Fruit fly (Drosophila melanogaster): ENCODE measurements around the gene Lip4.

Gene Lip4

DNA sequence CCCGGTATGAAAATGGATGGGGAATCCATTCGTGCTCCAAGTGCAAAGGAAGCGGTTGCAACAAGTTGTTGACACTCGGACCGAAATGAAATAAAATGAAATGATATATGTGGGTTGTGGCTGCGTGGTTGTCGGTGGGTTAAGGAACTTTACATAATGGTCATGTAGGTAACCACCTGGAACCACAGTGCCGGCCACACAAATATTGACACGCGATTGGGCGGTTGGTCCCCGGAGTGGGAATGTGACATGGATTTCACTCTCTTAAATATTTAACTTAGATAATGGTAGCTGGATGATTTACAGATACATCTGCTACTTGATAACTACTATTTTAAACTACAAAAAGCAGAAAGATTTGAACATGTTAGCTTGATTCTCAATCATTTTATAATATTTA lies 22.5 kb upstream of the Lip4 start:
- peak; percentile 43 for TF ChIP-seq h (GFP tag; optimal IDR thresholded peaks at IDR 0.05)
- TF ChIP-seq Sp1 (GFP tag; optimal IDR thresholded peaks at IDR 0.05) = peak; percentile 12
- TF ChIP-seq CG9705 (GFP tag; optimal IDR thresholded peaks at IDR 0.05) = no peak
- TF ChIP-seq GATAd (GFP tag; optimal IDR thresholded peaks at IDR 0.05) = no peak
- no peak for TF ChIP-seq Abd-B (GFP tag; optimal IDR thresholded peaks at IDR 0.05)
- TF ChIP-seq OdsH (GFP tag; optimal IDR thresholded peaks at IDR 0.05) = no peak
- no peak for TF ChIP-seq usp (GFP tag; optimal IDR thresholded peaks at IDR 0.05)
- no peak for TF ChIP-seq Mio (GFP tag; optimal IDR thresholded peaks at IDR 0.05)
- peak; percentile 33 for TF ChIP-seq rgr (GFP tag; optimal IDR thresholded peaks at IDR 0.05)
- no peak for TF ChIP-seq sage (GFP tag; optimal IDR thresholded peaks at IDR 0.05)
- TF ChIP-seq Dif (GFP tag; optimal IDR thresholded peaks at IDR 0.05; ENCODE audit: partially characterized antibody) = no peak
- peak; percentile 31 for TF ChIP-seq br (GFP tag; optimal IDR thresholded peaks at IDR 0.05)
- TF ChIP-seq Hr83 (GFP tag; optimal IDR thresholded peaks at IDR 0.05; ENCODE audit: poor library complexity, severe bottlenecking) = peak; percentile 84
- no peak for TF ChIP-seq Hnf4 (GFP tag; optimal IDR thresholded peaks at IDR 0.05)
- TF ChIP-seq foxo (GFP tag; optimal IDR thresholded peaks at IDR 0.05) = peak in 1 of 2 experiments; percentile 15
- no peak for TF ChIP-seq jim (GFP tag; optimal IDR thresholded peaks at IDR 0.05)
- TF ChIP-seq lola (GFP tag; optimal IDR thresholded peaks at IDR 0.05) = no peak

DNA sequence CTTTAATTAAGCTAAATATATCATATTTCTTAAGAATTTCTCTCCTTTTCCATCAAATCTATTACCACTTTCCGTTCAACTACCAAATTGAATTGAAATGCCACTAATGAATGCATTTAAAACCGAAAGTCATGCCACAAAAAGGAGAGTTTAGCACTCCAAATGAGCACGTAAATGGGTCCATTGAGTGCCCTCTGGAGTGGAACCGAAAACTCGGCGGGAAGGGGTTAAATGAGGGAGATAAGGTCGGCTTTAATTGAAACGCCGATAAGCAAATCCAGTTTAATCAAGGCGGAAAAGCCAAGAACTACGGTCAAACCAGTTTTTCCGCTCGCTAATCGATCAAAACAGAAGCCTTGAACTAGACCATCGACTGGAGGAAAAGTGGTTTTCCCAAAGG lies 22.0 kb upstream of the Lip4 start:
- TF ChIP-seq sv (GFP tag; optimal IDR thresholded peaks at IDR 0.05) (no peak), CG32264 (GFP tag; optimal IDR thresholded peaks at IDR 0.05) (no peak), Hnf4 (GFP tag; optimal IDR thresholded peaks at IDR 0.05) (no peak)

DNA sequence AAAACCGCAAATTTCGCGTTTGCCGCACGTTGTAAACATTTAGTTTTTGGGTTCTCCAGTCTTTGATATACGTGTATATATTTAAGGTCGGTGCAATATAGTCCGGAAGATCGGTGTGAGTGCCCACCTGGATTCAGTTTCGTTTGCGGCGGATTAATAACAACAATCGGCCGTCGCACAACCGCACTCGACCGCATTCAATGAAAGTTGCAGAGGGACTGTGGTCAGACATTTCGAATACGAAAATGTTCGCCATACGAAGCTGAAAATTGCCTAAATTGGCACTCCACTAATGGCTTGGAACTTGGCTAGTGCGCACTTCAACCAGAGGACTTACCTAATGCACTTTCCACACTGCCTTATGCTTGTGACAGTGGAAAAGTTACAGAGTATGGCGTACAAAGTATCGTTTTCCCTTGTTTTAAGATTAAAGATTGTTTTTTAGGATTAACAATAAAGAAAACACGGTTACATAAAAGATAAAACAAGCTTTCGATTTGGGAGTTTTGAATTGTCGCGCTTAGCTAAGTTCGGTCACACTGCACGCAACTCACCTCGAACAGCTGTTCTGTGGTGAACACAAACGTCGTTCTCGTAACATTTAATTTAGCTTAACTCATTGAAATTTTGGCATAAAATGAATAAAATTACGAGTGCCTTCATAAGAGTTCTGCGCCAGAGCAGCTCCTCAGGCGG lies 20.7 kb upstream of the Lip4 start, which contains the start of the genes Myo31DF and CG6094:
Myo31DF (minus strand) TSS at position 223 of the 696 bp plus-strand sequence.
CG6094 (plus strand) TSS at position 525 of the 696 bp plus-strand sequence.
- TF ChIP-seq Rel (GFP tag; optimal IDR thresholded peaks at IDR 0.05) (no peak), Rel (tag; optimal IDR thresholded peaks at IDR 0.05) (peak; percentile 23), br (GFP tag; optimal IDR thresholded peaks at IDR 0.05) (peak; percentile 39), Hr78 (GFP tag; optimal IDR thresholded peaks at IDR 0.05) (no peak), HLH106 (tag; optimal IDR thresholded peaks at IDR 0.05) (peak; percentile 26), Dif (GFP tag; optimal IDR thresholded peaks at IDR 0.05; ENCODE audit: partially characterized antibody) (peak; percentile 33), Hnf4 (GFP tag; optimal IDR thresholded peaks at IDR 0.05) (peak; percentile 48), rgr (GFP tag; optimal IDR thresholded peaks at IDR 0.05) (peak; percentile 29), Jra (GFP tag; optimal IDR thresholded peaks at IDR 0.05) (peak; percentile 45), Mio (GFP tag; optimal IDR thresholded peaks at IDR 0.05) (no peak), dsf (GFP tag; optimal IDR thresholded peaks at IDR 0.05; ENCODE audit: borderline replicate concordance) (no peak), psq (GFP tag; optimal IDR thresholded peaks at IDR 0.05) (peak; percentile 16), jim (GFP tag; optimal IDR thresholded peaks at IDR 0.05) (peak; percentile 64), Sp1 (GFP tag; optimal IDR thresholded peaks at IDR 0.05) (peak; percentile 0), h (GFP tag; optimal IDR thresholded peaks at IDR 0.05) (no peak), pan (optimal IDR thresholded peaks at IDR 0.05) (no peak), Myc (optimal IDR thresholded peaks at IDR 0.05) (peak; percentile 93), ey (GFP tag; optimal IDR thresholded peaks at IDR 0.05) (no peak), N (GFP tag; optimal IDR thresholded peaks at IDR 0.05) (peak; percentile 89), foxo (GFP tag; optimal IDR thresholded peaks at IDR 0.05) (peak in 1 of 2 experiments; percentile 25), lola (GFP tag; optimal IDR thresholded peaks at IDR 0.05) (no peak), Abd-B (GFP tag; optimal IDR thresholded peaks at IDR 0.05) (peak; percentile 72), usp (GFP tag; optimal IDR thresholded peaks at IDR 0.05) (no peak)

DNA sequence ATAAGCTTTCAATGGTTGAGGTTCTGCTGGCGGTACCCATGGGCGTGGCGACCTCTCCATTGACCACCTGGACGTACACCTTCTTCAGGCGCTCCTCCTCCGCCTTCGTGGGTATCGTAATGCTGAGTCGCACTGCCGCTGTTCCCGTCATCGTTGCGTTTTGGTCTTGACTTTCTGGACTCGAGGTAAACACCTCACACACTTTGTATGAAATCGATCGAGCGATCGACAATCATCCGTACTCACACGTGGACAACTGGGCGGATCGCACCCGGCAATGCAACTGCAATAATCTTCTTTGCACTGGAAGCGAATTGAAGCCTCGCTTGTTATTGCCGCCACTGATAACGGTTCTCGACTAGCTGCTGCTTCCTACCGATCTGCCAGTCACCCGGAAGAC lies 17.3 kb upstream of the Lip4 start, which contains the start of gene CG7384:
CG7384 (minus strand) TSS at position 366 of the 400 bp plus-strand sequence.
- TF ChIP-seq N (GFP tag; optimal IDR thresholded peaks at IDR 0.05) (no peak), usp (GFP tag; optimal IDR thresholded peaks at IDR 0.05) (no peak), fru (GFP tag; optimal IDR thresholded peaks at IDR 0.05) (no peak), br (GFP tag; optimal IDR thresholded peaks at IDR 0.05) (no peak), Rel (GFP tag; optimal IDR thresholded peaks at IDR 0.05) (no peak), Rel (tag; optimal IDR thresholded peaks at IDR 0.05) (peak; percentile 87), psq (GFP tag; optimal IDR thresholded peaks at IDR 0.05) (no peak), jim (GFP tag; optimal IDR thresholded peaks at IDR 0.05) (no peak)

DNA sequence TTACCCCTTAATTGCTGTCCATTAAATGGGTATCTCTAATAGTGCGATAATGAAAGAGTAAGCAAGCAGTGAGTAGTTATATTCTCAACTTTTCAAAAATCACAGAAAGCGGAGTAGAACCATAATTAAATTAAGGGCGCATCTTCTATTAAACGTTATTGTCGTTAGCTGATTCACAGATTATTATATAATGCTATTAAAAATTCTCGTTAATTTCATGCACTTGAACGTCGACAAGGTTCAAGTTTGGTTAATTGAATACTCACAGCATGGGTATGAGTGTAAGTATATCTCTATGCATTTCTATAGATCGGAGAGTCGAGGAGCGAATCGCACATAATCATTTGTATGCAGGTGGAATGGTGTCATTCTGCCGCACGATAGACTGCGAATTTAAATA lies 16.5 kb upstream of the Lip4 start:
- TF ChIP-seq ey (GFP tag; optimal IDR thresholded peaks at IDR 0.05) (no peak), Jra (GFP tag; optimal IDR thresholded peaks at IDR 0.05) (no peak), brk (GFP tag; optimal IDR thresholded peaks at IDR 0.05) (no peak), Hnf4 (GFP tag; optimal IDR thresholded peaks at IDR 0.05) (no peak), Sp1 (GFP tag; optimal IDR thresholded peaks at IDR 0.05) (no peak), GATAd (GFP tag; optimal IDR thresholded peaks at IDR 0.05) (no peak), Dif (GFP tag; optimal IDR thresholded peaks at IDR 0.05; ENCODE audit: partially characterized antibody) (no peak), Hr78 (GFP tag; optimal IDR thresholded peaks at IDR 0.05) (no peak), Mio (GFP tag; optimal IDR thresholded peaks at IDR 0.05) (no peak), CG9705 (GFP tag; optimal IDR thresholded peaks at IDR 0.05) (no peak)

Data from whole organism, wandering third instar larva.